Worm (Caenorhabditis elegans) whole organism, L1 larva: ENCODE measurements around the gene F20B6.6.

ENCODE experiments used
- C04F5.9 ChIP-seq: sonication (generic microtip); optimal IDR thresholded peaks from 2 replicates; lab custom pipeline; 2016; ENCODE audit warnings: missing genetic modification characterization, missing compliant biosample characterization
- Y116A8C.19 ChIP-seq: sonication (generic microtip); optimal IDR thresholded peaks from 2 replicates; lab custom pipeline; 2016; ENCODE audit warnings: missing compliant biosample characterization, missing genetic modification characterization, borderline replicate concordance
- aha-1 ChIP-seq: fragments of 150-350 bp; optimal IDR thresholded peaks from 2 replicates; lab custom pipeline; 2014; ENCODE audit warnings: missing biosample characterization, missing genetic modification characterization
- blmp-1 ChIP-seq: fragments of 150-350 bp; optimal IDR thresholded peaks from 2 replicates; lab custom pipeline; 2014; ENCODE audit warnings: missing biosample characterization, missing genetic modification characterization
- ceh-8 ChIP-seq: fragments of 200-800 bp; sonication (Bioruptor generic); optimal IDR thresholded peaks from 2 replicates; lab custom pipeline; 2018; ENCODE audit warnings: mild to moderate bottlenecking, missing genetic modification characterization, moderate library complexity, missing compliant biosample characterization
- ceh-82 ChIP-seq, 3 experiments: fragments of 150-350 bp in 1 of 3; sonication (generic microtip) in 2 of 3; optimal IDR thresholded peaks; 2 replicates each; lab custom pipeline; 2014 to 2017; ENCODE audit warnings: missing biosample characterization in 3 of 3, missing genetic modification characterization in 3 of 3
- ceh-90 ChIP-seq: sonication (generic microtip); optimal IDR thresholded peaks from 2 replicates; lab custom pipeline; 2016; ENCODE audit warnings: missing genetic modification characterization, missing compliant biosample characterization
- ces-1 ChIP-seq: fragments of 150-350 bp; optimal IDR thresholded peaks from 2 replicates; lab custom pipeline; 2014; ENCODE audit warnings: missing biosample characterization, missing genetic modification reagents, missing genetic modification characterization
- efl-1 ChIP-seq, 4 experiments: fragments of 150-350 bp; optimal IDR thresholded peaks in 3 of 4; peaks in 1 of 4; 1 replicate in 1 of 4; 2 replicates in 3 of 4; lab custom pipeline; 2014; ENCODE audit warnings: missing biosample characterization in 2 of 4, missing genetic modification characterization in 2 of 4, missing genetic modification reagents in 2 of 4
- elt-2 ChIP-seq: sonication (generic microtip); optimal IDR thresholded peaks from 2 replicates; lab custom pipeline; 2016; ENCODE audit warnings: missing genetic modification characterization, mild to moderate bottlenecking, inconsistent platforms, missing compliant biosample characterization, missing genetic modification reagents
- fkh-8 ChIP-seq: sonication (generic microtip); optimal IDR thresholded peaks from 2 replicates; lab custom pipeline; 2016; ENCODE audit warnings: mild to moderate bottlenecking, missing genetic modification characterization, missing compliant biosample characterization
- irx-1 ChIP-seq: sonication (generic microtip); optimal IDR thresholded peaks from 2 replicates; lab custom pipeline; 2016; ENCODE audit warnings: missing genetic modification characterization, missing compliant biosample characterization
- isw-1 ChIP-seq: fragments of 200-800 bp; sonication (Bioruptor generic); IDR thresholded peaks from 2 replicates; pipeline ENCODE4 v1.3.6; 2022; ENCODE audit warnings: missing genetic modification characterization, missing compliant biosample characterization
- lin-13 ChIP-seq: fragments of 150-350 bp; optimal IDR thresholded peaks from 2 replicates; lab custom pipeline; 2014; ENCODE audit warnings: missing biosample characterization, missing genetic modification reagents, missing genetic modification characterization
- lin-14 ChIP-seq: fragments of 200-800 bp; sonication (Bioruptor generic); optimal IDR thresholded peaks from 2 replicates; lab custom pipeline; 2018; ENCODE audit warnings: mild to moderate bottlenecking, missing genetic modification characterization, moderate library complexity, missing compliant biosample characterization
- lin-39 ChIP-seq: fragments of 150-350 bp; optimal IDR thresholded peaks from 2 replicates; lab custom pipeline; 2014; ENCODE audit warnings: missing biosample characterization, missing genetic modification reagents, missing genetic modification characterization
- lir-3 ChIP-seq: sonication (generic microtip); optimal IDR thresholded peaks from 2 replicates; lab custom pipeline; 2016; ENCODE audit warnings: mild to moderate bottlenecking, missing genetic modification characterization, moderate library complexity, missing compliant biosample characterization; ENCODE audit not compliant: poor library complexity
- lsy-2 ChIP-seq, 2 experiments: fragments of 150-350 bp; optimal IDR thresholded peaks; 2 replicates each; lab custom pipeline; 2014; ENCODE audit warnings: missing biosample characterization in 2 of 2, missing genetic modification characterization in 2 of 2
- mdl-1 ChIP-seq, 2 experiments: fragments of 150-350 bp; optimal IDR thresholded peaks; 2 replicates each; lab custom pipeline; 2014 to 2017; ENCODE audit warnings: missing biosample characterization in 2 of 2, missing genetic modification characterization in 2 of 2, inconsistent platforms in 1 of 2
- mef-2 ChIP-seq: fragments of 150-350 bp; optimal IDR thresholded peaks from 2 replicates; lab custom pipeline; 2014; ENCODE audit warnings: missing biosample characterization, missing genetic modification characterization
- mep-1 ChIP-seq: fragments of 150-350 bp; optimal IDR thresholded peaks from 2 replicates; lab custom pipeline; 2014; ENCODE audit warnings: missing biosample characterization, missing genetic modification characterization
- nhr-12 ChIP-seq: sonication (generic microtip); optimal IDR thresholded peaks from 2 replicates; lab custom pipeline; 2017; ENCODE audit warnings: missing biosample characterization, missing genetic modification characterization
- nhr-71 ChIP-seq: sonication (generic microtip); optimal IDR thresholded peaks from 2 replicates; lab custom pipeline; 2016; ENCODE audit warnings: mild to moderate bottlenecking, missing genetic modification characterization, moderate library complexity, missing compliant biosample characterization
- nhr-76 ChIP-seq: sonication (generic microtip); optimal IDR thresholded peaks from 2 replicates; lab custom pipeline; 2017; ENCODE audit warnings: missing biosample characterization, missing genetic modification characterization
- nhr-85 ChIP-seq: sonication (generic microtip); peaks from one replicate; lab custom pipeline; 2016; ENCODE audit warnings: missing genetic modification characterization, inconsistent platforms, missing compliant biosample characterization
- nhr-90 ChIP-seq: sonication (generic microtip); optimal IDR thresholded peaks from 2 replicates; lab custom pipeline; 2016; ENCODE audit warnings: mild to moderate bottlenecking, missing genetic modification characterization, missing compliant biosample characterization; ENCODE audit not compliant: poor library complexity
- pag-3 ChIP-seq: sonication (generic microtip); optimal IDR thresholded peaks from 2 replicates; lab custom pipeline; 2017; ENCODE audit warnings: missing genetic modification characterization, mild to moderate bottlenecking, missing compliant biosample characterization, antibody characterized with exemption, borderline replicate concordance; ENCODE audit not compliant: insufficient read depth
- pqm-1 ChIP-seq: sonication (generic microtip); optimal IDR thresholded peaks from 3 replicates; lab custom pipeline; 2017; ENCODE audit warnings: missing biosample characterization, missing genetic modification characterization
- snu-23 ChIP-seq: sonication (generic microtip); optimal IDR thresholded peaks from 2 replicates; lab custom pipeline; 2016; ENCODE audit warnings: missing genetic modification characterization, missing compliant biosample characterization
- sup-37 ChIP-seq: fragments of 200-800 bp; sonication (Bioruptor generic); optimal IDR thresholded peaks from 2 replicates; lab custom pipeline; 2018; ENCODE audit warnings: mild to moderate bottlenecking, missing genetic modification characterization, missing compliant biosample characterization
- unc-30 ChIP-seq: sonication (generic microtip); optimal IDR thresholded peaks from 2 replicates; lab custom pipeline; 2017; ENCODE audit warnings: missing biosample characterization, missing genetic modification characterization
- unc-62 ChIP-seq: fragments of 150-350 bp; optimal IDR thresholded peaks from 2 replicates; lab custom pipeline; 2014; ENCODE audit warnings: missing biosample characterization, missing genetic modification reagents, missing genetic modification characterization
- unc-98 ChIP-seq: fragments of 200-800 bp; sonication (Bioruptor generic); IDR thresholded peaks from 2 replicates; pipeline ENCODE4 v1.3.6; 2022; ENCODE audit warnings: missing genetic modification characterization, missing compliant biosample characterization
- ztf-11 ChIP-seq, 2 experiments: sonication (generic microtip); optimal IDR thresholded peaks; 2 replicates each; lab custom pipeline; 2016 to 2017; ENCODE audit warnings: missing genetic modification characterization in 2 of 2, missing biosample characterization in 1 of 2, missing compliant biosample characterization in 1 of 2
- ztf-4 ChIP-seq: fragments of 150-350 bp; optimal IDR thresholded peaks from 2 replicates; lab custom pipeline; 2014; ENCODE audit warnings: missing biosample characterization, missing genetic modification characterization

The F20B6.6 gene

ce11 chrX:4190537-4191144 lies 11.4 kb downstream of the F20B6.6 start, which contains the start of gene vha-12 (continued):
- peak; percentile 78 for TF ChIP-seq lin-13
- peak; percentile 89 for TF ChIP-seq fkh-8
- TF ChIP-seq ztf-11 (tag; optimal IDR thresholded peaks at IDR 0.05; lab: Kevin White, UChicago) = peak in 1 of 2 experiments; percentile 70
- TF ChIP-seq pag-3 (tag; lab: Kevin White, UChicago) = peak; percentile 76
- peak; percentile 71 for TF ChIP-seq mef-2 (tag; lab: Kevin White, UChicago)
- TF ChIP-seq Y116A8C.19 = no peak
- TF ChIP-seq mdl-1 (tag; optimal IDR thresholded peaks at IDR 0.05; lab: Kevin White, UChicago) = peak in 1 of 2 experiments; percentile 89

- TF ChIP-seq ceh-82 (tag; optimal IDR thresholded peaks at IDR 0.05; lab: Kevin White, UChicago) = no peak
- TF ChIP-seq, all 84 proteins: peak for 0
These were observed 15.4 kb downstream of the F20B6.6 start, which contains the start of gene mrp-6 for ce11 chrX:4186656-4187055. mrp-6 (minus strand) TSS chrX:4186756.

DNA sequence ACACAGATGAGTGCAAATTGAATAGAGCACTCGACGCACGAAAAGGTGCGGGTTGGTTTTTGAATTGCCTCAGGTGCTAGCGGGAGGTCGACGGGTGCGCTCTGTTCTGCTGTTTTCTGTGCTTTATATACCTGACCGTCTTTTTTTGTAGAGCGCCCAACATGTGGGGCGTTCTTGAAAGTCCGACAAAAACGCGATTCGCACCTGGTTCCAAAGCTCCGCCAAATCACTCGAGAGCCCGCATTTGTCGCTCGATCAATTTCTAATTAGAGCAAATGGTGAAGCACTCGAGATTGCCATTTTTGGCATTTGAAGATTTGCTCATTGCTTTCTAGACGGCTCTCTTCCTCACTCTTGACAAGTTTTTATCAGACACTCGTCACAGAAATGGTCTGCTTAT lies 24.6 kb downstream of the F20B6.6 start, which contains the start of gene ZK470.6:
ZK470.6 (minus strand) TSS at position 101 of the 400 bp plus-strand sequence.
- TF ChIP-seq lsy-2 (tag; optimal IDR thresholded peaks at IDR 0.05; lab: Kevin White, UChicago) (no peak), ceh-82 (tag; optimal IDR thresholded peaks at IDR 0.05; lab: Kevin White, UChicago) (no peak), nhr-12 (tag; lab: Kevin White, UChicago) (no peak), irx-1 (no peak), ztf-4 (tag; lab: Kevin White, UChicago) (no peak), sup-37 (no peak), unc-62 (no peak), snu-23 (GFP tag; lab: Kevin White, UChicago) (no peak), ceh-90 (no peak), ces-1 (no peak), lin-39 (tag; lab: Kevin White, UChicago) (no peak)

DNA sequence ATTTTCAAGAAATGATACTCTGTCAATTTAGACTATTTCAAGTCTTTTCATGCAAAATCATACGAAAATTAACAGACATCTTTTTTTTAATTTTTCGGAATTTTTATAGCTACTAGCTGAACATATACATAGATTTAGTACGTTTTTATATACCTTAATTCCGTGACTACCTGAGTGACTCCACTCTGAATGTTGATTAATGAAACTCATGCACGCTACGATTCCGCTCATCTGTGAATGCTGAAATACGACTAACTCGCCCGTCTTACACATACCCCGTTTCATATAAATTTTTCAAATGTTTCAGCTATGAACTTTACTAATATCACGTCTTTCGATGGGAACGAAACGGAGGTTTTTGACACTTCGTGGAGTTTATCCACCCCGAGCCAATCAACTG lies 34.9 kb downstream of the F20B6.6 start, which contains the start of gene ZK470.14:
ZK470.14 (plus strand) TSS at position 301 of the 400 bp plus-strand sequence.
- TF ChIP-seq lir-3 (no peak), elt-2 (tag; lab: Kevin White, UChicago) (no peak), efl-1 (optimal IDR thresholded peaks at IDR 0.05; lab: Kevin White, UChicago) (no peak), efl-1 (GFP tag; optimal IDR thresholded peaks at IDR 0.05 in 1 of 2; lab: Kevin White, UChicago) (no peak), lin-14 (GFP tag; lab: Kevin White, UChicago) (no peak), unc-62 (no peak), fkh-8 (no peak), isw-1 (GFP tag; lab: Robert Waterston, UW) (no peak)
- TF ChIP-seq, all 84 proteins: peak for 0

DNA sequence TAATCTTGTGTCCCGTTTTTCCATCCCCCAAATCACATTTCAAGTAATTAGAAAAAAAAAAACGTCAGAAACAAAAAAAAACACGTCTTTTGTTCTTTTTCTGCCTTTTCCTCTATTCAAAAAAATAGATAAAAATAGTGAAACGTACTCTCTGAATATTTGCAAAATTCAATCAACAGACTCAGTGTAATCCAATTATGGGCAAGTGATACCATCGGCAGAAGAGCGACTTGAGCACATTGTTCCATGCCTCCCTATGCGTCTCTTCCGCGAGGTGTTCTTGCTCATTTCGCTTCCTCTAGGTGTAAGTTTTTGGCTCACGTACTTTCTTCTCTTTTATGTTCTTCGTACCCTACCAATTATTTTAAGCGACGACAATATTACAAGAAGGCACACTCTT lies 38.6 kb downstream of the F20B6.6 start, which contains the start of gene ZK470.1:
ZK470.1 (plus strand) TSS at position 301 of the 400 bp plus-strand sequence.
- TF ChIP-seq lin-14 (GFP tag; lab: Kevin White, UChicago) (peak; percentile 9), irx-1 (no peak)

ce11 chrX:4161938-4162337 lies 40.1 kb downstream of the F20B6.6 start:
- no peak for TF ChIP-seq pag-3 (tag; lab: Kevin White, UChicago)
- TF ChIP-seq lin-14 (GFP tag; lab: Kevin White, UChicago) = peak; percentile 39
- TF ChIP-seq lin-39 (tag; lab: Kevin White, UChicago) = no peak
- TF ChIP-seq C04F5.9 (tag; lab: Kevin White, UChicago) = no peak
- TF ChIP-seq nhr-76 = no peak
- peak; percentile 62 for TF ChIP-seq nhr-85 (tag; lab: Kevin White, UChicago)
- TF ChIP-seq unc-30 (tag; lab: Kevin White, UChicago) = no peak
- TF ChIP-seq pqm-1 (tag; lab: Kevin White, UChicago) = no peak
- peak; percentile 50 for TF ChIP-seq blmp-1 (tag; lab: Kevin White, UChicago)
- no peak for TF ChIP-seq aha-1 (tag; lab: Kevin White, UChicago)
- TF ChIP-seq nhr-71 = peak; percentile 0
- no peak for TF ChIP-seq ceh-8 (GFP tag; lab: Kevin White, UChicago)
- TF ChIP-seq efl-1 (optimal IDR thresholded peaks at IDR 0.05; lab: Kevin White, UChicago) = no peak
- TF ChIP-seq efl-1 (GFP tag; optimal IDR thresholded peaks at IDR 0.05 in 1 of 2; lab: Kevin White, UChicago) = no peak
- TF ChIP-seq mdl-1 (tag; optimal IDR thresholded peaks at IDR 0.05; lab: Kevin White, UChicago) = no peak
- no peak for TF ChIP-seq ceh-90
- no peak for TF ChIP-seq mep-1
- no peak for TF ChIP-seq nhr-90 (tag; lab: Kevin White, UChicago)
- no peak for TF ChIP-seq unc-98
